Worm (Caenorhabditis elegans): ENCODE data around the gene rps-14.

DNA sequence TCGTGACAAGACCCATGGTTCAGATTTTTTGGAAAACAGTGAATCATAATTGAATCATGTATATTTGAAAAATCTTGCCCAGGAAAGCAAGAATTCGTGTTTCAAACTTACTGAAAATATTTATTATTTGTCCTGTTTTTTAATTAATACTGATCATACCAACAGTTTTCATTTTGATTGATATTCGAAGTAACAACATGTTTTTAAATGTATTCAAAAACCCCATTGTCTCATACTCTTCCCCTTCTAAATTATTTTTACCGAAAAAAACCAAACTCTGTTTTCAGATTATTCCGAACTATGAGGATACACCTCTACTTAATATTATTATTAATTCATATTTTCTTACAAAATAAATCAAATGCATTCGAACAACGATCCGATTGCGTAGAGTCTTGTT, 36.8 kb upstream of the rps-14 start, which contains the start of gene R151.1:
- TF ChIP-seq pqm-1 (tag; optimal IDR thresholded peaks at IDR 0.05) (no peak), Y22D7AL.16 (tag; optimal IDR thresholded peaks at IDR 0.05) (no peak), ceh-19 (GFP tag; optimal IDR thresholded peaks at IDR 0.05) (no peak), elt-4 (tag; optimal IDR thresholded peaks at IDR 0.05) (no peak), nhr-11 (tag; optimal IDR thresholded peaks at IDR 0.05) (no peak), fkh-10 (GFP tag; optimal IDR thresholded peaks at IDR 0.05) (no peak), unc-86 (tag; optimal IDR thresholded peaks at IDR 0.05) (no peak), ceh-9 (tag; optimal IDR thresholded peaks at IDR 0.05) (no peak), ama-1 (optimal IDR thresholded peaks at IDR 0.05) (no peak), pag-3 (tag; optimal IDR thresholded peaks at IDR 0.05; ENCODE audit: borderline replicate concordance) (no peak), eyg-1 (tag; optimal IDR thresholded peaks at IDR 0.05) (no peak), unc-42 (tag; optimal IDR thresholded peaks at IDR 0.05) (no peak)
